Fruit fly (Drosophila melanogaster) whole organism, embryonic: ENCODE data around the gene CG17652.
A peak's percentile ranks its signal among the peaks of the same experiment; 100 is the strongest.

ENCODE experiments used
- ATbp ChIP-seq: fragments of 200-800 bp; sonication (Bioruptor generic); optimal IDR thresholded peaks from 2 replicates; lab custom pipeline; 2017; ENCODE audit warnings: missing biosample characterization, mild to moderate bottlenecking, missing genetic modification characterization, missing genetic modification reagents
- B-H2 ChIP-seq: fragments of 200-800 bp; sonication (Bioruptor generic); optimal IDR thresholded peaks from 2 replicates; lab custom pipeline; 2018; ENCODE audit warnings: missing biosample characterization, mild to moderate bottlenecking, missing genetic modification characterization
- BEAF-32 ChIP-seq: fragments of 200-800 bp; sonication (Bioruptor generic); optimal IDR thresholded peaks from 3 replicates; lab custom pipeline; 2017; ENCODE audit warnings: missing biosample characterization, missing genetic modification characterization, mild to moderate bottlenecking, moderate library complexity, missing genetic modification reagents
- CG10147 ChIP-seq: fragments of 200-800 bp; sonication (Bioruptor generic); optimal IDR thresholded peaks from 2 replicates; lab custom pipeline; 2019; ENCODE audit warnings: missing biosample characterization, mild to moderate bottlenecking, missing genetic modification characterization, moderate library complexity
- CG1024 ChIP-seq: fragments of 200-800 bp; sonication (Bioruptor generic); IDR thresholded peaks from 2 replicates; pipeline ENCODE4 v1.3.6; 2022; ENCODE audit warnings: missing biosample characterization, missing genetic modification characterization
- CG14014 ChIP-seq: fragments of 200-800 bp; sonication (Bioruptor generic); IDR thresholded peaks from 2 replicates; pipeline ENCODE4 v1.3.6; 2022; ENCODE audit warnings: missing biosample characterization, missing genetic modification characterization
- CG15011 ChIP-seq: fragments of 200-800 bp; sonication (Bioruptor generic); optimal IDR thresholded peaks from 3 replicates; lab custom pipeline; 2018; ENCODE audit warnings: missing biosample characterization, mild to moderate bottlenecking, missing genetic modification characterization
- CG15073 ChIP-seq: fragments of 200-800 bp; sonication (Bioruptor generic); optimal IDR thresholded peaks from 2 replicates; lab custom pipeline; 2016; ENCODE audit warnings: missing biosample characterization, missing genetic modification characterization
- CG16815 ChIP-seq: fragments of 200-800 bp; sonication (Bioruptor generic); optimal IDR thresholded peaks from 3 replicates; lab custom pipeline; 2017; ENCODE audit warnings: missing biosample characterization, mild to moderate bottlenecking, missing genetic modification characterization
- CG18011 ChIP-seq: fragments of 200-800 bp; sonication (Bioruptor generic); optimal IDR thresholded peaks from 2 replicates; lab custom pipeline; 2017; ENCODE audit warnings: missing biosample characterization, missing genetic modification characterization, mild to moderate bottlenecking, moderate library complexity, missing genotype
- CG31365 ChIP-seq: fragments of 200-800 bp; sonication (Bioruptor generic); optimal IDR thresholded peaks from 2 replicates; lab custom pipeline; 2018; ENCODE audit warnings: missing biosample characterization, mild to moderate bottlenecking, missing genetic modification characterization
- CG34224 ChIP-seq: fragments of 200-800 bp; sonication (Bioruptor generic); IDR thresholded peaks from 3 replicates; pipeline ENCODE4 v1.3.6; 2022; ENCODE audit warnings: missing biosample characterization, missing genetic modification characterization; ENCODE audit not compliant: partially characterized antibody
- CG4617 ChIP-seq: fragments of 200-800 bp; sonication (Bioruptor generic); optimal IDR thresholded peaks from 3 replicates; lab custom pipeline; 2016; ENCODE audit warnings: missing biosample characterization, missing genetic modification characterization, borderline replicate concordance
- CG5245 ChIP-seq: fragments of 200-800 bp; sonication (Bioruptor generic); optimal IDR thresholded peaks from 3 replicates; lab custom pipeline; 2016; ENCODE audit warnings: missing biosample characterization, missing genetic modification characterization
- CG8290 ChIP-seq, 3 experiments: fragments of 200-800 bp; sonication (Bioruptor generic); optimal IDR thresholded peaks; 2 replicates each; lab custom pipeline; 2016 to 2019; ENCODE audit warnings: missing biosample characterization in 3 of 3, missing genetic modification characterization in 3 of 3, mild to moderate bottlenecking in 2 of 3, moderate library complexity in 1 of 3
- Camta ChIP-seq: fragments of 200-800 bp; sonication (Bioruptor generic); optimal IDR thresholded peaks from 2 replicates; lab custom pipeline; 2016; ENCODE audit warnings: missing biosample characterization, missing genetic modification characterization
- D ChIP-seq, 2 experiments: fragments of 200-800 bp in 1 of 2; fragments of >200 bp in 1 of 2; sonication (Bioruptor generic) in 1 of 2; optimal IDR thresholded peaks; 2 replicates in 1 of 2; 3 replicates in 1 of 2; lab custom pipeline; 2017; ENCODE audit warnings: mild to moderate bottlenecking in 1 of 2, missing biosample characterization in 1 of 2, missing genetic modification characterization in 1 of 2, missing genetic modification reagents in 1 of 2
- Dbx ChIP-seq: fragments of 200-800 bp; sonication (Bioruptor generic); IDR thresholded peaks from 3 replicates; pipeline ENCODE4 v1.3.6; 2022; ENCODE audit warnings: missing biosample characterization, missing genetic modification characterization
- Drgx ChIP-seq: fragments of 200-800 bp; sonication (Bioruptor generic); IDR thresholded peaks from 2 replicates; pipeline ENCODE4 v1.3.6; 2022; ENCODE audit warnings: missing biosample characterization, missing genetic modification characterization
- Fer1 ChIP-seq: fragments of 200-800 bp; sonication (Bioruptor generic); optimal IDR thresholded peaks from 2 replicates; lab custom pipeline; 2017; ENCODE audit warnings: missing biosample characterization, mild to moderate bottlenecking, missing genetic modification characterization
- HmgZ ChIP-seq: fragments of 200-800 bp; sonication (Bioruptor generic); optimal IDR thresholded peaks from 2 replicates; lab custom pipeline; 2018; ENCODE audit warnings: missing biosample characterization, mild to moderate bottlenecking, missing genetic modification characterization
- Jarid2 ChIP-seq: fragments of 200-800 bp; sonication (Bioruptor generic); optimal IDR thresholded peaks from 3 replicates; lab custom pipeline; 2017; ENCODE audit warnings: mild to moderate bottlenecking, missing biosample characterization, missing genetic modification reagents, missing genetic modification characterization
- Max ChIP-seq: fragments of 200-800 bp; sonication (Bioruptor generic); optimal IDR thresholded peaks from 2 replicates; lab custom pipeline; 2016; ENCODE audit warnings: missing biosample characterization, mild to moderate bottlenecking, missing genetic modification characterization
- Nf-YA ChIP-seq: fragments of 200-800 bp; sonication (Bioruptor generic); IDR thresholded peaks from 2 replicates; pipeline ENCODE4 v1.3.6; 2022; ENCODE audit warnings: missing biosample characterization, missing genetic modification characterization
- Six4 ChIP-seq: fragments of 200-800 bp; sonication (Bioruptor generic); optimal IDR thresholded peaks from 2 replicates; lab custom pipeline; 2016; ENCODE audit warnings: missing biosample characterization, missing genetic modification characterization
- Stat92E ChIP-seq, 3 experiments: fragments of >200 bp in 2 of 3; fragments of 200-800 bp in 1 of 3; sonication (Bioruptor generic) in 1 of 3; optimal IDR thresholded peaks; 2 replicates each; lab custom pipeline; 2017 to 2019; ENCODE audit warnings: missing biosample characterization in 3 of 3, missing genetic modification characterization in 3 of 3, mild to moderate bottlenecking in 1 of 3, moderate library complexity in 1 of 3
- Vsx1 ChIP-seq: fragments of 200-800 bp; sonication (Bioruptor generic); optimal IDR thresholded peaks from 2 replicates; lab custom pipeline; 2017; ENCODE audit warnings: missing biosample characterization, mild to moderate bottlenecking, missing genetic modification characterization, missing genetic modification reagents
- Xrp1 ChIP-seq: fragments of 200-800 bp; sonication (Bioruptor generic); IDR thresholded peaks from 2 replicates; pipeline ENCODE4 v1.3.6; 2022; ENCODE audit warnings: missing biosample characterization, missing genetic modification characterization
- ab ChIP-seq: fragments of 200-800 bp; sonication (Bioruptor generic); optimal IDR thresholded peaks from 2 replicates; lab custom pipeline; 2016; ENCODE audit warnings: missing biosample characterization, missing genetic modification characterization
- ap ChIP-seq: fragments of 200-800 bp; sonication (Bioruptor generic); IDR thresholded peaks from 2 replicates; pipeline ENCODE4 v1.3.6; 2022; ENCODE audit warnings: missing biosample characterization, missing genetic modification characterization
- az2 ChIP-seq: fragments of 200-800 bp; sonication (Bioruptor generic); optimal IDR thresholded peaks from 3 replicates; lab custom pipeline; 2016; ENCODE audit warnings: missing biosample characterization, missing genetic modification characterization
- bab2 ChIP-seq: fragments of 200-800 bp; sonication (Bioruptor generic); optimal IDR thresholded peaks from 2 replicates; lab custom pipeline; 2016; ENCODE audit warnings: missing biosample characterization, missing genetic modification characterization
- dmrt11E ChIP-seq: fragments of 200-800 bp; sonication (Bioruptor generic); optimal IDR thresholded peaks from 3 replicates; lab custom pipeline; 2018; ENCODE audit warnings: missing biosample characterization, mild to moderate bottlenecking, missing genetic modification characterization, moderate library complexity
- dpn ChIP-seq, 2 experiments: fragments of 200-800 bp; sonication (Bioruptor generic); optimal IDR thresholded peaks; 3 replicates each; lab custom pipeline; 2016; ENCODE audit warnings: missing biosample characterization in 2 of 2, missing genetic modification characterization in 2 of 2
- gcm2 ChIP-seq: fragments of 200-800 bp; sonication (Bioruptor generic); optimal IDR thresholded peaks from 2 replicates; lab custom pipeline; 2016; ENCODE audit warnings: missing biosample characterization, missing genetic modification characterization
- ham ChIP-seq: fragments of 200-800 bp; sonication (Bioruptor generic); IDR thresholded peaks from 2 replicates; pipeline ENCODE4 v1.3.6; 2022; ENCODE audit warnings: missing biosample characterization, missing genetic modification characterization
- hkb ChIP-seq, 2 experiments: fragments of 200-800 bp in 1 of 2; fragments of >200 bp in 1 of 2; sonication (Bioruptor generic) in 1 of 2; IDR thresholded peaks in 1 of 2; optimal IDR thresholded peaks in 1 of 2; 2 replicates each; pipeline versions ENCODE4 v1.3.6 to Lab custom; 2017 to 2022; ENCODE audit warnings: missing biosample characterization in 1 of 2, missing genetic modification characterization in 1 of 2
- kah ChIP-seq: fragments of 200-800 bp; sonication (Bioruptor generic); optimal IDR thresholded peaks from 2 replicates; lab custom pipeline; 2018; ENCODE audit warnings: missing biosample characterization, mild to moderate bottlenecking, missing genetic modification characterization
- ken ChIP-seq: fragments of 200-800 bp; sonication (Bioruptor generic); IDR thresholded peaks from 3 replicates; pipeline ENCODE4 v1.3.6; 2022; ENCODE audit warnings: missing biosample characterization, missing genetic modification characterization
- knrl ChIP-seq: fragments of 200-800 bp; sonication (Bioruptor generic); IDR thresholded peaks from 3 replicates; pipeline ENCODE4 v1.3.6; 2022; ENCODE audit warnings: missing biosample characterization, missing genetic modification characterization; ENCODE audit not compliant: partially characterized antibody
- lmd ChIP-seq: fragments of 200-800 bp; sonication (Bioruptor generic); IDR thresholded peaks from 2 replicates; pipeline ENCODE4 v1.3.6; 2022; ENCODE audit warnings: missing biosample characterization, missing genetic modification characterization
- otp ChIP-seq: fragments of 200-800 bp; sonication (Bioruptor generic); IDR thresholded peaks from 3 replicates; pipeline ENCODE4, ENCODE4 v1.3.6; 2022; ENCODE audit warnings: missing biosample characterization, missing genetic modification characterization
- rib ChIP-seq: fragments of 200-800 bp; sonication (Bioruptor generic); IDR thresholded peaks from 2 replicates; pipeline ENCODE4 v1.3.6; 2022; ENCODE audit warnings: missing biosample characterization, missing genetic modification characterization
- sc ChIP-seq, 3 experiments: fragments of >200 bp in 2 of 3; fragments of 200-800 bp in 1 of 3; sonication (Bioruptor generic) in 1 of 3; optimal IDR thresholded peaks; 2 replicates in 2 of 3; 3 replicates in 1 of 3; lab custom pipeline; 2017; ENCODE audit warnings: mild to moderate bottlenecking in 1 of 3, missing biosample characterization in 1 of 3, missing genetic modification characterization in 1 of 3, missing genetic modification reagents in 1 of 3
- stwl ChIP-seq: fragments of 200-800 bp; sonication (Bioruptor generic); optimal IDR thresholded peaks from 3 replicates; lab custom pipeline; 2018; ENCODE audit warnings: missing biosample characterization, mild to moderate bottlenecking, missing genetic modification characterization, moderate library complexity
- tio ChIP-seq: fragments of 200-800 bp; sonication (Bioruptor generic); optimal IDR thresholded peaks from 2 replicates; lab custom pipeline; 2017; ENCODE audit warnings: missing biosample characterization, missing genetic modification characterization, inconsistent platforms
- zf30C ChIP-seq: fragments of 200-800 bp; sonication (Bioruptor generic); optimal IDR thresholded peaks from 3 replicates; lab custom pipeline; 2018; ENCODE audit warnings: missing biosample characterization, mild to moderate bottlenecking, missing genetic modification characterization

The CG17652 gene

dm6 chr2L:1737057-1737581, 5.0 kb upstream of the CG17652 start (continued):
- 0 out of 2 replicates have a peak, but pooled peaks have one; percentile 29 for TF ChIP-seq CG1024
- peak; percentile 68 for TF ChIP-seq CG15073 (GFP tag; lab: Kevin White, UChicago)
- peak; percentile 92 for TF ChIP-seq lmd (GFP tag; lab: Robert Waterston, UW)
- peak; percentile 78 for TF ChIP-seq CG15011
- TF ChIP-seq dpn (GFP tag; optimal IDR thresholded peaks at IDR 0.05; lab: Kevin White, UChicago): peak; percentile 91 to 92
- TF ChIP-seq BEAF-32 (GFP tag; lab: Kevin White, UChicago): no peak
- TF ChIP-seq ab (GFP tag; lab: Kevin White, UChicago): peak; percentile 83
- peak; percentile 66 for TF ChIP-seq CG10147 (GFP tag; lab: Kevin White, UChicago)
- no peak for TF ChIP-seq knrl (GFP tag; lab: Robert Waterston, UW)
- peak; percentile 44 for TF ChIP-seq CG31365 (tag; lab: Kevin White, UChicago)
- peak; percentile 30 for TF ChIP-seq kah (GFP tag; lab: Kevin White, UChicago)
- TF ChIP-seq Dbx (GFP tag; lab: Robert Waterston, UW): peak; percentile 78; the same call in 2 of the 3 replicates
- peak; percentile 86 for TF ChIP-seq CG5245
- peak; percentile 89 for TF ChIP-seq Xrp1 (GFP tag; lab: Robert Waterston, UW)
- TF ChIP-seq CG34224 (GFP tag; lab: Robert Waterston, UW): peak; percentile 14; the same call in 1 of the 3 replicates
- TF ChIP-seq Stat92E (GFP tag; optimal IDR thresholded peaks at IDR 0.05; lab: Kevin White, UChicago): peak in 1 of 3 experiments; percentile 26
- peak; percentile 82; the same call in 2 of the 3 replicates for TF ChIP-seq ken (GFP tag; lab: Robert Waterston, UW)
- peak; percentile 22 for TF ChIP-seq stwl (tag; lab: Kevin White, UChicago)
- TF ChIP-seq ATbp (GFP tag; lab: Kevin White, UChicago): peak; percentile 92
- TF ChIP-seq CG14014 (GFP tag; lab: Robert Waterston, UW): peak; percentile 74
- 0 out of 2 replicates have a peak, but pooled peaks have one; percentile 51 for TF ChIP-seq ham (GFP tag; lab: Robert Waterston, UW)
- TF ChIP-seq HmgZ (tag; lab: Kevin White, UChicago): peak; percentile 70
- peak; percentile 93 for TF ChIP-seq Camta (GFP tag; lab: Kevin White, UChicago)
- peak; percentile 84 for TF ChIP-seq dmrt11E (tag; lab: Kevin White, UChicago)
- no peak for TF ChIP-seq B-H2 (GFP tag; lab: Kevin White, UChicago)
- TF ChIP-seq Drgx (GFP tag; lab: Robert Waterston, UW): peak; percentile 95
- TF ChIP-seq CG8290 (GFP tag; optimal IDR thresholded peaks at IDR 0.05; lab: Kevin White, UChicago): peak; percentile 60
- TF ChIP-seq CG8290 (tag; optimal IDR thresholded peaks at IDR 0.05; lab: Kevin White, UChicago): peak in 1 of 2 experiments; percentile 44
- TF ChIP-seq Max (GFP tag; lab: Kevin White, UChicago): peak; percentile 85
- TF ChIP-seq D (optimal IDR thresholded peaks at IDR 0.05; lab: Kevin White, UChicago): no peak
- peak; percentile 88 for TF ChIP-seq D (GFP tag; optimal IDR thresholded peaks at IDR 0.05; lab: Kevin White, UChicago)
- peak; percentile 90 for TF ChIP-seq CG16815 (GFP tag; lab: Kevin White, UChicago)
- peak; percentile 76 for TF ChIP-seq Six4 (GFP tag; lab: Kevin White, UChicago)
- peak; percentile 80 for TF ChIP-seq otp (GFP tag; lab: Robert Waterston, UW)
- TF ChIP-seq ap (GFP tag; lab: Robert Waterston, UW): peak; percentile 71
- TF ChIP-seq CG18011 (GFP tag; lab: Kevin White, UChicago): peak; percentile 56
- peak; percentile 81 for TF ChIP-seq Fer1
- peak; percentile 91 for TF ChIP-seq bab2 (GFP tag; lab: Kevin White, UChicago)
- peak; percentile 67 for TF ChIP-seq gcm2 (GFP tag; lab: Kevin White, UChicago)
- no peak for TF ChIP-seq sc (optimal IDR thresholded peaks at IDR 0.05; lab: Kevin White, UChicago)
- TF ChIP-seq sc (GFP tag; optimal IDR thresholded peaks at IDR 0.05; lab: Kevin White, UChicago): peak; percentile 90
- peak; percentile 72 for TF ChIP-seq CG4617 (GFP tag; lab: Kevin White, UChicago)
- TF ChIP-seq Jarid2 (GFP tag; lab: Kevin White, UChicago): peak; percentile 96
- peak; percentile 56 for TF ChIP-seq Vsx1
- no peak for TF ChIP-seq zf30C (GFP tag; lab: Kevin White, UChicago)
- TF ChIP-seq az2 (GFP tag; lab: Kevin White, UChicago): peak; percentile 90
- TF ChIP-seq tio (GFP tag; lab: Kevin White, UChicago): peak; percentile 92
- TF ChIP-seq hkb (optimal IDR thresholded peaks at IDR 0.05; lab: Kevin White, UChicago): no peak
- TF ChIP-seq hkb (GFP tag; IDR thresholded peaks at IDR 0.05; lab: Robert Waterston, UW): peak; percentile 84
- TF ChIP-seq Nf-YA (GFP tag; lab: Robert Waterston, UW): peak; percentile 80
- no peak for TF ChIP-seq rib (GFP tag; lab: Robert Waterston, UW)
